Worm (Caenorhabditis elegans): ENCODE measurements around the gene anoh-1.

- TF ChIP-seq ceh-100 (GFP tag; IDR thresholded peaks at IDR 0.05), result no peak
- no peak for TF ChIP-seq D2030.7 (GFP tag; IDR thresholded peaks at IDR 0.05)
- no peak for TF ChIP-seq unc-62 (GFP tag; optimal IDR thresholded peaks at IDR 0.05)
- no peak for TF ChIP-seq nfya-2 (GFP tag; IDR thresholded peaks at IDR 0.05)
- no peak for TF ChIP-seq hlh-26 (GFP tag; conservative IDR thresholded peaks at IDR 0.05)
- no peak for TF ChIP-seq F55B11.4 (tag; optimal IDR thresholded peaks at IDR 0.05; ENCODE audit: borderline replicate concordance, insufficient read depth)
- no peak for TF ChIP-seq ceh-91 (GFP tag; IDR thresholded peaks at IDR 0.05)
- no peak for TF ChIP-seq T26A5.8 (tag; optimal IDR thresholded peaks at IDR 0.05)
- no peak for TF ChIP-seq fkh-3 (tag; optimal IDR thresholded peaks at IDR 0.05)
- no peak for TF ChIP-seq ztf-28 (GFP tag; IDR thresholded peaks at IDR 0.05)
- no peak for TF ChIP-seq ztf-6 (GFP tag; IDR thresholded peaks at IDR 0.05)
- no peak for TF ChIP-seq ccch-3 (GFP tag; optimal IDR thresholded peaks at IDR 0.05)
- TF ChIP-seq pha-4 (tag; optimal IDR thresholded peaks at IDR 0.05), result no peak
- TF ChIP-seq bed-2 (GFP tag; IDR thresholded peaks at IDR 0.05), result no peak
Measured at ce11 chrIII:13258163-13258562, 11.8 kb downstream of the anoh-1 start.
